Worm (Caenorhabditis elegans) whole organism, L1 larva: Measurements from ENCODE around the gene ttr-21.

Source experiments
- Y116A8C.19 ChIP-seq: sonication (generic microtip); optimal IDR thresholded peaks from 2 replicates; lab custom pipeline; 2016; ENCODE audit warnings: missing compliant biosample characterization, missing genetic modification characterization, borderline replicate concordance
- aly-2 ChIP-seq: fragments of 150-350 bp; optimal IDR thresholded peaks from 2 replicates; lab custom pipeline; 2014; ENCODE audit warnings: missing biosample characterization, missing genetic modification characterization
- ceh-8 ChIP-seq: fragments of 200-800 bp; sonication (Bioruptor generic); optimal IDR thresholded peaks from 2 replicates; lab custom pipeline; 2018; ENCODE audit warnings: mild to moderate bottlenecking, missing genetic modification characterization, moderate library complexity, missing compliant biosample characterization
- dpl-1 ChIP-seq, 3 experiments: fragments of 150-350 bp in 2 of 3; sonication (generic microtip) in 1 of 3; optimal IDR thresholded peaks; 2 replicates each; lab custom pipeline; 2014 to 2017; ENCODE audit warnings: missing biosample characterization in 3 of 3, missing genetic modification characterization in 3 of 3, missing genetic modification reagents in 3 of 3
- egl-13 ChIP-seq: sonication (generic microtip); optimal IDR thresholded peaks from 2 replicates; lab custom pipeline; 2016; ENCODE audit warnings: missing genotype, missing genetic modification reagents, missing genetic modification characterization, missing compliant biosample characterization
- elt-3 ChIP-seq, 6 experiments: fragments of 150-350 bp in 1 of 6; sonication (generic microtip); optimal IDR thresholded peaks; 2 replicates each; lab custom pipeline; 2017 to 2018; ENCODE audit warnings: missing biosample characterization in 6 of 6, missing genetic modification characterization in 6 of 6, inconsistent platforms in 1 of 6
- fkh-10 ChIP-seq: sonication (generic microtip); optimal IDR thresholded peaks from 2 replicates; lab custom pipeline; 2017; ENCODE audit warnings: missing biosample characterization, missing genetic modification reagents, missing genetic modification characterization
- fkh-4 ChIP-seq: sonication (generic microtip); optimal IDR thresholded peaks from 2 replicates; lab custom pipeline; 2016; ENCODE audit warnings: missing compliant biosample characterization, missing genetic modification characterization, borderline replicate concordance
- fos-1 ChIP-seq: fragments of 150-350 bp; optimal IDR thresholded peaks from 2 replicates; lab custom pipeline; 2014; ENCODE audit warnings: missing biosample characterization, missing genetic modification characterization
- grh-1 ChIP-seq: fragments of 200-800 bp; sonication (Bioruptor generic); IDR thresholded peaks from 2 replicates; pipeline ENCODE4 v1.3.6; 2022; ENCODE audit warnings: missing genetic modification reagents, missing genetic modification characterization, missing compliant biosample characterization
- hlh-17 ChIP-seq: fragments of 200-800 bp; sonication (Bioruptor generic); optimal IDR thresholded peaks from 2 replicates; lab custom pipeline; 2018; ENCODE audit warnings: missing genetic modification characterization, mild to moderate bottlenecking, missing compliant biosample characterization, moderate library complexity, borderline replicate concordance
- lin-39 ChIP-seq: fragments of 150-350 bp; optimal IDR thresholded peaks from 2 replicates; lab custom pipeline; 2014; ENCODE audit warnings: missing biosample characterization, missing genetic modification reagents, missing genetic modification characterization
- lir-3 ChIP-seq: sonication (generic microtip); optimal IDR thresholded peaks from 2 replicates; lab custom pipeline; 2016; ENCODE audit warnings: mild to moderate bottlenecking, missing genetic modification characterization, moderate library complexity, missing compliant biosample characterization; ENCODE audit not compliant: poor library complexity
- mdl-1 ChIP-seq, 2 experiments: fragments of 150-350 bp; optimal IDR thresholded peaks; 2 replicates each; lab custom pipeline; 2014 to 2017; ENCODE audit warnings: missing biosample characterization in 2 of 2, missing genetic modification characterization in 2 of 2, inconsistent platforms in 1 of 2
- mef-2 ChIP-seq: fragments of 150-350 bp; optimal IDR thresholded peaks from 2 replicates; lab custom pipeline; 2014; ENCODE audit warnings: missing biosample characterization, missing genetic modification characterization
- mep-1 ChIP-seq: fragments of 150-350 bp; optimal IDR thresholded peaks from 2 replicates; lab custom pipeline; 2014; ENCODE audit warnings: missing biosample characterization, missing genetic modification characterization
- nhr-11 ChIP-seq: fragments of 150-350 bp; optimal IDR thresholded peaks from 2 replicates; lab custom pipeline; 2014; ENCODE audit warnings: missing biosample characterization, missing genetic modification characterization
- nhr-19 ChIP-seq: fragments of 200-800 bp; sonication (Bioruptor generic); conservative IDR thresholded peaks from 2 replicates; pipeline ENCODE4 v1.3.6; 2022; ENCODE audit warnings: missing genetic modification characterization, missing compliant biosample characterization
- nhr-237 ChIP-seq: fragments of 150-350 bp; optimal IDR thresholded peaks from 2 replicates; lab custom pipeline; 2014; ENCODE audit warnings: missing biosample characterization, missing genetic modification characterization
- nhr-28 ChIP-seq: fragments of 150-350 bp; optimal IDR thresholded peaks from 2 replicates; lab custom pipeline; 2014; ENCODE audit warnings: missing biosample characterization, missing genetic modification characterization
- nhr-71 ChIP-seq: sonication (generic microtip); optimal IDR thresholded peaks from 2 replicates; lab custom pipeline; 2016; ENCODE audit warnings: mild to moderate bottlenecking, missing genetic modification characterization, moderate library complexity, missing compliant biosample characterization
- nhr-85 ChIP-seq: sonication (generic microtip); peaks from one replicate; lab custom pipeline; 2016; ENCODE audit warnings: missing genetic modification characterization, inconsistent platforms, missing compliant biosample characterization
- pag-3 ChIP-seq: sonication (generic microtip); optimal IDR thresholded peaks from 2 replicates; lab custom pipeline; 2017; ENCODE audit warnings: missing genetic modification characterization, mild to moderate bottlenecking, missing compliant biosample characterization, antibody characterized with exemption, borderline replicate concordance; ENCODE audit not compliant: insufficient read depth
- pqm-1 ChIP-seq: sonication (generic microtip); optimal IDR thresholded peaks from 3 replicates; lab custom pipeline; 2017; ENCODE audit warnings: missing biosample characterization, missing genetic modification characterization
- snu-23 ChIP-seq: sonication (generic microtip); optimal IDR thresholded peaks from 2 replicates; lab custom pipeline; 2016; ENCODE audit warnings: missing genetic modification characterization, missing compliant biosample characterization
- sup-37 ChIP-seq: fragments of 200-800 bp; sonication (Bioruptor generic); optimal IDR thresholded peaks from 2 replicates; lab custom pipeline; 2018; ENCODE audit warnings: mild to moderate bottlenecking, missing genetic modification characterization, missing compliant biosample characterization
- unc-130 ChIP-seq: fragments of 150-350 bp; optimal IDR thresholded peaks from 2 replicates; lab custom pipeline; 2017; ENCODE audit warnings: missing biosample characterization, missing genetic modification characterization, inconsistent platforms
- vab-15 ChIP-seq: sonication (generic microtip); optimal IDR thresholded peaks from 2 replicates; lab custom pipeline; 2017; ENCODE audit warnings: missing genotype, mild to moderate bottlenecking, missing genetic modification characterization, missing compliant biosample characterization
- zag-1 ChIP-seq: fragments of 150-350 bp; optimal IDR thresholded peaks from 2 replicates; lab custom pipeline; 2014; ENCODE audit warnings: missing biosample characterization, missing genetic modification characterization
- zip-4 ChIP-seq: fragments of 200-800 bp; sonication (Bioruptor generic); optimal IDR thresholded peaks from 2 replicates; lab custom pipeline; 2018; ENCODE audit warnings: mild to moderate bottlenecking, missing genetic modification characterization, moderate library complexity, missing compliant biosample characterization

ttr-21 gene

ce11 chrV:13869551-13869950, 15.3 kb upstream of the ttr-21 start:
- no peak for TF ChIP-seq zip-4
- TF ChIP-seq nhr-11 (tag; lab: Kevin White, UChicago): peak; percentile 85
- peak; percentile 14; the same call in 1 of the 2 replicates for TF ChIP-seq nhr-19 (GFP tag; lab: Robert Waterston, UW)
- no peak for TF ChIP-seq vab-15 (tag; lab: Kevin White, UChicago)
- no peak for TF ChIP-seq fos-1

DNA sequence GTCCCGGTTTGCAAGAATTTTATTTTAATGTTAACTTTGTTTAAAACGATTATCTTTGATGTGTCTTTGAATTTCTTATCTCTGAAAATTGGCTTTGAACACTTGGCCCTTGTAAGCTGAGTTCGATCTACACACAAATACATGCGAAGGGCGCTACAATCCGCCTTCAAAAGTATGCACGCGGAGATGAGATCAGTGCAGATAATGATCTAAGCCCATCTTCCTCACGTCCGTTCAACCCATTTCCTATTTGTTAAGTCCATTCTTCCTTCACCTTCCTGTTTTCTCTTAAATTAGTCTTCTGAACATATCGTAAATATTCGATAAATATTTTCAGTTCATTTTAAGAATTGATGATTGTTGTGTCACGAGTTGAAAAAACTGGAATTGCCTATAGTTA, 12.1 kb upstream of the ttr-21 start, which contains the start of gene nhr-175:
TSS of gene nhr-175 (plus strand) at position 339 of the 400 bp plus-strand sequence.
- TF ChIP-seq nhr-85 (tag; lab: Kevin White, UChicago) (peak; percentile 61), ceh-8 (GFP tag; lab: Kevin White, UChicago) (no peak)
- TF ChIP-seq, all 84 proteins: peak for 1

ce11 chrV:13863700-13864099, 9.5 kb upstream of the ttr-21 start:
- no peak for TF ChIP-seq zip-4
- TF ChIP-seq mdl-1 (tag; optimal IDR thresholded peaks at IDR 0.05; lab: Kevin White, UChicago): no peak
- no peak for TF ChIP-seq nhr-71 (tag; lab: Kevin White, UChicago)
- no peak for TF ChIP-seq mef-2 (tag; lab: Kevin White, UChicago)
- TF ChIP-seq zag-1 (tag; lab: Kevin White, UChicago): no peak

DNA sequence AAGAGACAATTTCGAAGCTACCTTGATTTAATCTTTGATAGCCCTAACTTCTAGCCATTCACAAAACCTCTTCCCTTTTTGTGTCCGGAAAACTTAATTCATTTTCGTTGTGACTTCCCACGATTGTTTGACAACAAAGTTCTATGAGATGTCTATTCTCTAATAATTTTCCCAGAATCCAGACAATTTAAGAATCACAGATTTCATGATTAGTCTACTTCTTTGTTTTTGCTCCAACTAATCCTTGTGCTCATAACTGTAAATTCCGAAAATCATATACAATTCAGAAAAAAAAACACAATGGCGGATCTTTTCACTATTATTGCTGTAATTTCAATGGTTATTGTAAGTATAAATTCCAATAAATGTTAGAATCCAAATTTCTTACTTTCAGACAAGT, 8.3 kb upstream of the ttr-21 start, which contains the start of gene srx-137:
TSS of gene srx-137 (plus strand) at position 301 of the 400 bp plus-strand sequence.
- no peak for TF ChIP-seq lir-3 (tag; lab: Kevin White, UChicago)
- TF ChIP-seq Y116A8C.19 (tag; lab: Kevin White, UChicago): no peak
- TF ChIP-seq elt-3 (tag; optimal IDR thresholded peaks at IDR 0.05; lab: Kevin White, UChicago): no peak
- TF ChIP-seq nhr-19 (GFP tag; lab: Robert Waterston, UW): no peak
- no peak for TF ChIP-seq mep-1
- no peak for TF ChIP-seq sup-37
- no peak for TF ChIP-seq snu-23 (GFP tag; lab: Kevin White, UChicago)
- no peak for TF ChIP-seq mef-2 (tag; lab: Kevin White, UChicago)
- TF ChIP-seq nhr-237: no peak
- no peak for TF ChIP-seq nhr-28 (tag; lab: Kevin White, UChicago)
- no peak for TF ChIP-seq aly-2
- no peak for TF ChIP-seq pqm-1 (tag; lab: Kevin White, UChicago)
- no peak for TF ChIP-seq lin-39 (tag; lab: Kevin White, UChicago)
- no peak for TF ChIP-seq fkh-10 (GFP tag; lab: Kevin White, UChicago)
- TF ChIP-seq hlh-17: no peak

DNA sequence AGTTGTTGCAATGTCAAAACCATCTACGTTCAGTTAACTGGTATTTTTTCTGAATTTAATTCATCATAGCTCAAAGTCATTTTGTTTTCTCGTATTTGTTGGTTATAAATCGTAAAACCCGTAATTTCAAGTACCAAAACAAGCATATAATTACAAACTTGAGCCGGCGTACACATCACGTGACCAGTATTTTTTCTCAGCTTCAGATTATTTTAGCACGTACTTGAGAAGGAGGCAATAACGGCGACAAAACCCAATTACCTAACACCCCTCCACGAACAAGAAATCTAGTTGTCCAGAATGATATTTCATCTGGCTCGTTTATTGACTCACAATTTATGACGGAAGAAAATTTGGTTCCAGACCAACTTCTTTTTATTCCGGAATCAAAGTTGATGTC, 4.7 kb upstream of the ttr-21 start, which contains the start of gene srx-135:
TSS of gene srx-135 (plus strand) at position 301 of the 400 bp plus-strand sequence.
- no peak for TF ChIP-seq mef-2 (tag; lab: Kevin White, UChicago)
- no peak for TF ChIP-seq nhr-85 (tag; lab: Kevin White, UChicago)
- TF ChIP-seq unc-130 (tag; lab: Kevin White, UChicago): no peak

DNA sequence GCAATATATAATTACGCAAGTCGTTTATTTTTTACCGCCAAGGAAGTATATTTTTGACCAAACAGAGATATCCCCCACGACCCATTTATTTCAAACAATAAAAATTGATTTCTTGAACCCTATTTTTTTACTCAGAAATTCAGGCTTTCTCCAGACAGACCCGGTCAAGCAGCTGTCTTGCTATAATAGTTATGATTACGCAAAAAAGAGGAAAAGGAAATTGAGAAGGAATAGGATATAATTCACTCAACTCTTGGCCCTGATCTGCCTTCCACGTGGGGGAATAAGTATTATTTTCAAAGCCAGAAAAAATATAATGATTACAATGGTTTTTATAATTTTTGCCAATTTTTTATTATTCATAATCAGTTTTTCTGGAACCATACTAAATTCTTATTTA, 2.9 kb upstream of the ttr-21 start, which contains the start of gene srx-136:
TSS of gene srx-136 (plus strand) at position 301 of the 400 bp plus-strand sequence.
- TF ChIP-seq Y116A8C.19 (tag; lab: Kevin White, UChicago) (no peak), pag-3 (tag; lab: Kevin White, UChicago) (no peak), dpl-1 (GFP tag; optimal IDR thresholded peaks at IDR 0.05; lab: Kevin White, UChicago) (no peak), grh-1 (GFP tag; lab: Robert Waterston, UW) (no peak), egl-13 (tag; lab: Kevin White, UChicago) (no peak), fkh-4 (no peak)
